Fruit fly (Drosophila melanogaster): ENCODE measurements around the gene CG31523.

CG31523 gene

DNA sequence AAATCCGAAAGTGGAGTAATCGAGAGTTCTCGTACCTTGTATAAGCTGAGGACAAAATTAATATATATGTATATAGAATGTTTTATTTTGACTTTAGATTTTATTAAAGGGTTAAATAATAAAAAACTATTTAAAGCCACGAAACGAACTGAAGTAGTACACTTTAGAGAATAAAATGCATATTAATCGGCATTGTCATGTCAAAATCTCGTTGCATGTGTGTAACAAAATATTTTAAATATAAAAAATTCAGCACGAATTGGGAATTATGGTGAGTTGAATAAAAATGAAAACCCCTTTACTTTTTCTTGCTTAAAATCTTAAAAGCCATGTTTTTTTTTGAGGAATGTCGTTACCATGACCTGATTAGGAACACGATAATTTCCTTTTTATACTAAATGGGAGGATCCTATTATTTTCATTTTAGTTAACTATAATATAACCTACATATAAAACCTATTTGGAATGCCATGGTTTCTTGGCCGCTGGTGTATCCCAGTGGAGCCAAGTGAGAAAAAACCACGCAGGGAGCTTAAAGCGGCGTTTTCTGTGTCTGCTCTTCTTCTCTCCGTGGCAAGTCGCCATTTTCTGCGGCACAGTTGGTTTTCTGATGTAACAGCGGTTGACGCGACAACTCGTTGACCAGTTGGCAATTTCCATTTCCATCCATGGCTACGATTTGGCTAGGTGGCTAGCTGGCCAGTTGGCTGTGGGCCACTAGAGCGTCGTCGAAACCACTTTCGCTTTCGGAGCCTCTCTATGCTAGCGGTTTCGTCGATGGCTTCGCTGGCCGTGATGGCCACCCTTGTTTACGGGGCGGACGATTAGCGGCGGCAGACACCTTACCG, 6.9 kb downstream of the CG31523 start (continued):
- no peak for TF ChIP-seq fru (optimal IDR thresholded peaks at IDR 0.05)
- TF ChIP-seq Bteb2 (GFP tag; optimal IDR thresholded peaks at IDR 0.05): no peak
- TF ChIP-seq CG10979 (tag; optimal IDR thresholded peaks at IDR 0.05): no peak
- TF ChIP-seq Sox102F (GFP tag; optimal IDR thresholded peaks at IDR 0.05): no peak
- no peak for TF ChIP-seq prd (optimal IDR thresholded peaks at IDR 0.05)
- no peak for TF ChIP-seq prd (GFP tag; IDR thresholded peaks at IDR 0.05)
- TF ChIP-seq Pdp1 (GFP tag; optimal IDR thresholded peaks at IDR 0.05): peak in 1 of 2 experiments; percentile 60
- no peak for TF ChIP-seq CG8924 (tag; optimal IDR thresholded peaks at IDR 0.05)
- no peak for TF ChIP-seq dimm (GFP tag; IDR thresholded peaks at IDR 0.05)
- TF ChIP-seq Blimp-1 (GFP tag; optimal IDR thresholded peaks at IDR 0.05): peak; percentile 96
- no peak for TF ChIP-seq unpg (GFP tag; optimal IDR thresholded peaks at IDR 0.05)
- no peak for TF ChIP-seq sna (GFP tag; IDR thresholded peaks at IDR 0.05; ENCODE audit: partially characterized antibody)
- no peak for TF ChIP-seq CG7839 (tag; optimal IDR thresholded peaks at IDR 0.05)
- TF ChIP-seq sqz (GFP tag; optimal IDR thresholded peaks at IDR 0.05): no peak
- no peak for TF ChIP-seq Xbp1 (GFP tag; optimal IDR thresholded peaks at IDR 0.05)
- TF ChIP-seq jing (GFP tag; optimal IDR thresholded peaks at IDR 0.05): no peak
- no peak for TF ChIP-seq gsb-n (tag; optimal IDR thresholded peaks at IDR 0.05)
- no peak for TF ChIP-seq caup (GFP tag; optimal IDR thresholded peaks at IDR 0.05; ENCODE audit: severe bottlenecking)
- no peak for TF ChIP-seq pfk (GFP tag; optimal IDR thresholded peaks at IDR 0.05)
- TF ChIP-seq CG14860 (GFP tag; IDR thresholded peaks at IDR 0.05; ENCODE audit: partially characterized antibody): no peak
- no peak for TF ChIP-seq CG8765 (GFP tag; IDR thresholded peaks at IDR 0.05)
- no peak for TF ChIP-seq ase (GFP tag; IDR thresholded peaks at IDR 0.05)
- 0 out of 2 replicates have a peak, but pooled peaks have one; percentile 15 for TF ChIP-seq CG14441 (GFP tag; IDR thresholded peaks at IDR 0.05)
- TF ChIP-seq Max (GFP tag; optimal IDR thresholded peaks at IDR 0.05): no peak
- TF ChIP-seq pros (GFP tag; optimal IDR thresholded peaks at IDR 0.05): no peak
- no peak for TF ChIP-seq CG12769 (tag; optimal IDR thresholded peaks at IDR 0.05)
- no peak for TF ChIP-seq pho (GFP tag; optimal IDR thresholded peaks at IDR 0.05)
- TF ChIP-seq chm (GFP tag; IDR thresholded peaks at IDR 0.05): no peak
- no peak for TF ChIP-seq Ets97D (GFP tag; optimal IDR thresholded peaks at IDR 0.05)
- no peak for TF ChIP-seq psq (GFP tag; optimal IDR thresholded peaks at IDR 0.05)
- no peak for TF ChIP-seq CG15479 (GFP tag; optimal IDR thresholded peaks at IDR 0.05)
- no peak for TF ChIP-seq E2f2 (GFP tag; IDR thresholded peaks at IDR 0.05)

DNA sequence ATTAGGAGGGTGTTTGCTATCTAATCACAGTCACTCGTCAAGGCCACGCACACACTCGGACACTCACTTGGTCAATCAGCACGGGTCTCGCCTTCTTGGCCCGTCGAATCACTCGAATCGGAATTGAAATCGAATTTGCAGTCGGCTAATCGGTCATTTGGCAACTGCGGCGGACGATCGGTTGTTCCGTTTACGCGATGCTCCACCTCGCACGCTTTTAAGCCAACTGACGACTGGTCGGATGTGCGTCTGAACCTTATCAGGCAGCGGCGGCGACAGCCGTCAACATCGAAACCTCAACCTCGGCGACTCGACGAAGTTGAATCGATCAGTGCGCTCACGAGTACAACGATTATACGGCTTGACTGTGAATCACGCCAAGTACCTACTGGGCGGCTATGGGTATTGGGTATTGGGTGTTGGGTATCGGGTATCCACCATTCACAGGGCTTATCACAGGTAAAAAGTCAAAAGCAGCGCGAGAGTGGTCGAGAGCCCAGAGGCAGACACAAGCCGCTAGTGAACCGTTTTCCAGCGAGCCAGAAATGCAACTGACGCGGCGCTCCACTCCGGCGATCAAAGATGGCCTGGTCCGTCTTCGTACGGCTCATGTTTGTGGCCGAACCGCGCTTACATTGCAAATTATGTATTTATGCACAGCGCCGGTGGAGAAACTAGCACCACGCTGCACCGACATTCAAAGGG, 7.8 kb downstream of the CG31523 start:
- TF ChIP-seq CG5180 (GFP tag; optimal IDR thresholded peaks at IDR 0.05) (peak; percentile 63), CG17359 (tag; optimal IDR thresholded peaks at IDR 0.05) (no peak), CG4707 (GFP tag; optimal IDR thresholded peaks at IDR 0.05) (no peak), br (optimal IDR thresholded peaks at IDR 0.05) (no peak), CG15269 (tag; optimal IDR thresholded peaks at IDR 0.05) (no peak), Fer1 (GFP tag; optimal IDR thresholded peaks at IDR 0.05) (peak; percentile 35), CG31388 (GFP tag; optimal IDR thresholded peaks at IDR 0.05) (no peak), knrl (GFP tag; IDR thresholded peaks at IDR 0.05; ENCODE audit: partially characterized antibody) (no peak), kah (GFP tag; optimal IDR thresholded peaks at IDR 0.05) (no peak), Hey (tag; optimal IDR thresholded peaks at IDR 0.05) (peak; percentile 63), kni (GFP tag; optimal IDR thresholded peaks at IDR 0.05) (peak; percentile 70), CG9609 (GFP tag; optimal IDR thresholded peaks at IDR 0.05) (no peak), mirr (GFP tag; optimal IDR thresholded peaks at IDR 0.05) (peak; percentile 74), ara (GFP tag; IDR thresholded peaks at IDR 0.05) (no peak), CG34422 (GFP tag; IDR thresholded peaks at IDR 0.05) (0 out of 3 replicates have a peak, but pooled peaks have one; percentile 31), Tbp (GFP tag; optimal IDR thresholded peaks at IDR 0.05) (no peak), CG11696 (GFP tag; IDR thresholded peaks at IDR 0.05) (0 out of 2 replicates have a peak, but pooled peaks have one; percentile 22), CG6272 (GFP tag; IDR thresholded peaks at IDR 0.05) (no peak)
